Worm (Caenorhabditis elegans): ENCODE results near the gene hsp-17.

Gene hsp-17

ce11 chrV:8414036-8414728, 28.5 kb upstream of the hsp-17 start, which contains the start of gene pos-1:
TSS of gene pos-1 (plus strand) at chrV:8414086.
- no peak for TF ChIP-seq efl-1 (optimal IDR thresholded peaks at IDR 0.05)
- TF ChIP-seq efl-1 (GFP tag; optimal IDR thresholded peaks at IDR 0.05 in 1 of 2), result peak in 1 of 2 experiments; percentile 90
- TF ChIP-seq ceh-90 (tag; optimal IDR thresholded peaks at IDR 0.05), result no peak

- no peak for TF ChIP-seq fkh-8 (tag; optimal IDR thresholded peaks at IDR 0.05)
- peak in 1 of 2 experiments; percentile 4 for TF ChIP-seq efl-1 (optimal IDR thresholded peaks at IDR 0.05)
- no peak for TF ChIP-seq efl-1 (GFP tag; optimal IDR thresholded peaks at IDR 0.05 in 1 of 2)
Measured at ce11 chrV:8413432-8414021, 27.8 kb upstream of the hsp-17 start, which contains the start of gene vha-18. TSS of gene vha-18 (minus strand) at chrV:8413482.

- TF ChIP-seq mdl-1 (tag; optimal IDR thresholded peaks at IDR 0.05), result no peak
- no peak for TF ChIP-seq ceh-8 (GFP tag; optimal IDR thresholded peaks at IDR 0.05)
- no peak for TF ChIP-seq isw-1 (GFP tag; IDR thresholded peaks at IDR 0.05)
- no peak for TF ChIP-seq lin-39 (tag; optimal IDR thresholded peaks at IDR 0.05)
- TF ChIP-seq nhr-77 (tag; optimal IDR thresholded peaks at IDR 0.05), result no peak
- no peak for TF ChIP-seq unc-98 (GFP tag; IDR thresholded peaks at IDR 0.05)
Measured at ce11 chrV:8410406-8410805, 24.7 kb upstream of the hsp-17 start, which contains the start of gene F52E1.2. TSS of gene F52E1.2 (plus strand) at chrV:8410595.

ce11 chrV:8409594-8409993, 23.9 kb upstream of the hsp-17 start:
- TF ChIP-seq ama-1 (optimal IDR thresholded peaks at IDR 0.05) (no peak), C04F5.9 (tag; optimal IDR thresholded peaks at IDR 0.05) (no peak), Y116A8C.19 (tag; optimal IDR thresholded peaks at IDR 0.05; ENCODE audit: borderline replicate concordance) (no peak), nhr-19 (GFP tag; conservative IDR thresholded peaks at IDR 0.05) (no peak), fkh-4 (tag; optimal IDR thresholded peaks at IDR 0.05; ENCODE audit: borderline replicate concordance) (no peak), blmp-1 (tag; optimal IDR thresholded peaks at IDR 0.05) (peak; percentile 100), irx-1 (tag; optimal IDR thresholded peaks at IDR 0.05) (no peak), lin-14 (GFP tag; optimal IDR thresholded peaks at IDR 0.05) (peak; percentile 5), elt-3 (tag; optimal IDR thresholded peaks at IDR 0.05) (peak in 1 of 6 experiments; percentile 33), isw-1 (GFP tag; IDR thresholded peaks at IDR 0.05) (no peak), sup-37 (GFP tag; optimal IDR thresholded peaks at IDR 0.05) (no peak), pag-3 (tag; optimal IDR thresholded peaks at IDR 0.05; ENCODE audit: borderline replicate concordance, insufficient read depth) (no peak), aha-1 (tag; optimal IDR thresholded peaks at IDR 0.05) (no peak), efl-3 (GFP tag; optimal IDR thresholded peaks at IDR 0.05) (no peak), zag-1 (tag; optimal IDR thresholded peaks at IDR 0.05) (no peak), nhr-71 (tag; optimal IDR thresholded peaks at IDR 0.05) (no peak), ztf-11 (tag; optimal IDR thresholded peaks at IDR 0.05) (no peak), skn-1 (tag; optimal IDR thresholded peaks at IDR 0.05) (no peak), ztf-4 (tag; optimal IDR thresholded peaks at IDR 0.05) (peak; percentile 27)

- TF ChIP-seq vab-15 (tag; optimal IDR thresholded peaks at IDR 0.05), result no peak
- peak; percentile 65 for TF ChIP-seq nhr-20 (tag; optimal IDR thresholded peaks at IDR 0.05)
- no peak for TF ChIP-seq unc-86 (tag; optimal IDR thresholded peaks at IDR 0.05)
- peak; percentile 80 for TF ChIP-seq pag-3 (tag; optimal IDR thresholded peaks at IDR 0.05; ENCODE audit: borderline replicate concordance, insufficient read depth)
- TF ChIP-seq nhr-90 (tag; optimal IDR thresholded peaks at IDR 0.05; ENCODE audit: poor library complexity), result peak; percentile 27
- no peak for TF ChIP-seq unc-130 (tag; optimal IDR thresholded peaks at IDR 0.05)
- peak; percentile 35 for TF ChIP-seq mep-1 (tag; optimal IDR thresholded peaks at IDR 0.05)
- TF ChIP-seq nhr-237 (tag; optimal IDR thresholded peaks at IDR 0.05), result no peak
- no peak for TF ChIP-seq C04F5.9 (tag; optimal IDR thresholded peaks at IDR 0.05)
- peak; percentile 77 for TF ChIP-seq blmp-1 (tag; optimal IDR thresholded peaks at IDR 0.05)
- TF ChIP-seq pqm-1 (tag; optimal IDR thresholded peaks at IDR 0.05), result no peak
- no peak for TF ChIP-seq nhr-76 (tag; optimal IDR thresholded peaks at IDR 0.05)
- no peak for TF ChIP-seq efl-1 (optimal IDR thresholded peaks at IDR 0.05)
- no peak for TF ChIP-seq efl-1 (GFP tag; optimal IDR thresholded peaks at IDR 0.05 in 1 of 2)
- peak; percentile 88 for TF ChIP-seq lin-14 (GFP tag; optimal IDR thresholded peaks at IDR 0.05)
- TF ChIP-seq ces-1 (GFP tag; optimal IDR thresholded peaks at IDR 0.05), result no peak
- no peak for TF ChIP-seq hlh-17 (GFP tag; optimal IDR thresholded peaks at IDR 0.05; ENCODE audit: borderline replicate concordance)
- peak in 1 of 2 experiments; percentile 19 for TF ChIP-seq lsy-2 (tag; optimal IDR thresholded peaks at IDR 0.05)
- TF ChIP-seq ztf-11 (tag; optimal IDR thresholded peaks at IDR 0.05), result no peak
- peak; percentile 30 for TF ChIP-seq nhr-71 (tag; optimal IDR thresholded peaks at IDR 0.05)
- TF ChIP-seq ceh-90 (tag; optimal IDR thresholded peaks at IDR 0.05), result no peak
- no peak for TF ChIP-seq ceh-88 (GFP tag; IDR thresholded peaks at IDR 0.05)
- no peak for TF ChIP-seq sox-4 (tag; optimal IDR thresholded peaks at IDR 0.05)
Measured at ce11 chrV:8406911-8407310, 21.2 kb upstream of the hsp-17 start.
